Fruit fly (Drosophila melanogaster) whole organism: ENCODE results near the gene CIAPIN1.

Experiments
- CG8478 ChIP-seq: fragments of >200 bp; optimal IDR thresholded peaks from 2 replicates; lab custom pipeline; 2018; ENCODE audit warnings: inconsistent platforms
- Dll ChIP-seq: fragments of >200 bp; optimal IDR thresholded peaks from 2 replicates; lab custom pipeline; 2017
- EcR ChIP-seq, 2 experiments: fragments of >200 bp; optimal IDR thresholded peaks; 2 replicates each; lab custom pipeline; 2017; ENCODE audit warnings: missing biosample characterization in 2 of 2, missing genetic modification characterization in 2 of 2, missing genetic modification reagents in 2 of 2
- pan ChIP-seq: fragments of >200 bp; optimal IDR thresholded peaks from 2 replicates; lab custom pipeline; 2017
- psq ChIP-seq: fragments of >200 bp; optimal IDR thresholded peaks from 2 replicates; lab custom pipeline; 2017
- usp ChIP-seq: fragments of >200 bp; optimal IDR thresholded peaks from 2 replicates; lab custom pipeline; 2017; ENCODE audit warnings: missing biosample characterization, missing genetic modification characterization, mixed read lengths

DNA sequence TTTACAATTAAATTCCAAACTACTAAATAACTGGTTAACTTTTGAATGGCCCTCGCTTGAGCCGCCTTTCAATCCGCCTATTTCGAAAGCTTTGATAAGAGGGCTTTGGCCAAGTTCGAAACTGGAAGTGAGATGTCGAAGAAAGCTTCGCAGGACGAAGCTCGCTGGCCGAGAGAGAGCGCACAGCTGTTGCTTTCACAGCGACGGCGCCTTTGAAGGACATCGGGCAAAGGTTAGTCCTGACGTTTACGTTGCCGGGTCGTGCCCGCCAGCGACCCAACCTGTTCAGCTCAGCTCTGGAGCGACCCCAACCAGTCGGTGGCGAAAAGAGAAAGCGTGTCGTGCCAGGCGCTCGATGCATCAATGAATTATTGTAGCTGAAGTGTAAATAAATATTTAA, 26.9 kb downstream of the CIAPIN1 start:
- TF ChIP-seq usp (GFP tag; lab: Kevin White, UChicago): no peak
- TF ChIP-seq CG8478 (lab: Kevin White, UChicago): no peak
- no peak for TF ChIP-seq pan
- no peak for TF ChIP-seq psq
- TF ChIP-seq Dll (lab: Kevin White, UChicago): no peak
- TF ChIP-seq EcR (GFP tag; optimal IDR thresholded peaks at IDR 0.05; lab: Kevin White, UChicago): no peak
